Fruit fly (Drosophila melanogaster) whole organism: ENCODE data around the gene CG14402.

ENCODE experiments used
- CG8478 ChIP-seq: fragments of >200 bp; optimal IDR thresholded peaks from 2 replicates; lab custom pipeline; 2018; ENCODE audit warnings: inconsistent platforms
- Dll ChIP-seq: fragments of >200 bp; optimal IDR thresholded peaks from 2 replicates; lab custom pipeline; 2017
- EcR ChIP-seq, 2 experiments: fragments of >200 bp; optimal IDR thresholded peaks; 2 replicates each; lab custom pipeline; 2017; ENCODE audit warnings: missing biosample characterization in 2 of 2, missing genetic modification characterization in 2 of 2, missing genetic modification reagents in 2 of 2
- pan ChIP-seq: fragments of >200 bp; optimal IDR thresholded peaks from 2 replicates; lab custom pipeline; 2017
- psq ChIP-seq: fragments of >200 bp; optimal IDR thresholded peaks from 2 replicates; lab custom pipeline; 2017
- usp ChIP-seq: fragments of >200 bp; optimal IDR thresholded peaks from 2 replicates; lab custom pipeline; 2017; ENCODE audit warnings: missing biosample characterization, missing genetic modification characterization, mixed read lengths

Gene CG14402

dm6 chr2L:20896681-20897341 lies 47.7 kb downstream of the CG14402 start:
- TF ChIP-seq psq (no peak), CG8478 (no peak), usp (no peak), Dll (lab: Kevin White, UChicago) (no peak), EcR (GFP tag; optimal IDR thresholded peaks at IDR 0.05; lab: Kevin White, UChicago) (no peak), pan (lab: Kevin White, UChicago) (no peak)

- no peak for TF ChIP-seq psq
These were observed 49.5 kb downstream of the CG14402 start for dm6 chr2L:20898478-20899075.
